Worm (Caenorhabditis elegans): ENCODE data around the gene sri-31.

The sri-31 gene

ce11 chrII:3014196-3014849, 36.5 kb upstream of the sri-31 start, which contains the start of gene C41H7.2:
Gene C41H7.2 (plus strand): TSS chrII:3014817.
- TF ChIP-seq fos-1 (tag; optimal IDR thresholded peaks at IDR 0.05) (peak; percentile 85), crh-2 (tag; optimal IDR thresholded peaks at IDR 0.05) (peak; percentile 4), aly-2 (tag; optimal IDR thresholded peaks at IDR 0.05) (no peak)

- no peak for TF ChIP-seq nhr-129 (tag; optimal IDR thresholded peaks at IDR 0.05)
- TF ChIP-seq sma-9 (GFP tag; optimal IDR thresholded peaks at IDR 0.05), result no peak
- TF ChIP-seq sma-9 (tag; optimal IDR thresholded peaks at IDR 0.05), result no peak
- TF ChIP-seq nhr-77 (tag; optimal IDR thresholded peaks at IDR 0.05), result no peak
- TF ChIP-seq nhr-10 (tag; optimal IDR thresholded peaks at IDR 0.05), result no peak
- no peak for TF ChIP-seq sma-3 (GFP tag; optimal IDR thresholded peaks at IDR 0.05)
- TF ChIP-seq elt-3 (tag; optimal IDR thresholded peaks at IDR 0.05), result no peak
- TF ChIP-seq unc-55 (GFP tag; optimal IDR thresholded peaks at IDR 0.05), result no peak
- no peak for TF ChIP-seq mbf-1 (tag; optimal IDR thresholded peaks at IDR 0.05)
- TF ChIP-seq gmeb-1 (tag; optimal IDR thresholded peaks at IDR 0.05), result no peak
- no peak for TF ChIP-seq blmp-1 (tag; optimal IDR thresholded peaks at IDR 0.05; ENCODE audit: insufficient read depth)
- no peak for TF ChIP-seq R02D3.7 (tag; optimal IDR thresholded peaks at IDR 0.05)
- TF ChIP-seq nhr-21 (tag; optimal IDR thresholded peaks at IDR 0.05), result no peak
- no peak for TF ChIP-seq ztf-4 (tag; optimal IDR thresholded peaks at IDR 0.05)
Measured at ce11 chrII:3019807-3020206, 31.0 kb upstream of the sri-31 start, which contains the start of gene clec-3. Gene clec-3 (minus strand): TSS chrII:3019907.

ce11 chrII:3020899-3021298, 29.9 kb upstream of the sri-31 start:
- no peak for TF ChIP-seq R02D3.7 (tag; optimal IDR thresholded peaks at IDR 0.05)
- TF ChIP-seq ama-1 (optimal IDR thresholded peaks at IDR 0.05), result no peak
- no peak for TF ChIP-seq lin-11 (tag; optimal IDR thresholded peaks at IDR 0.05)
- no peak for TF ChIP-seq peb-1 (tag; optimal IDR thresholded peaks at IDR 0.05)

- no peak for TF ChIP-seq dmd-4 (tag; optimal IDR thresholded peaks at IDR 0.05)
- TF ChIP-seq alr-1 (tag; optimal IDR thresholded peaks at IDR 0.05), result no peak
- TF ChIP-seq ama-1 (optimal IDR thresholded peaks at IDR 0.05), result no peak
- no peak for TF ChIP-seq peb-1 (tag; optimal IDR thresholded peaks at IDR 0.05)
- TF ChIP-seq nhr-21 (tag; optimal IDR thresholded peaks at IDR 0.05), result no peak
- no peak for TF ChIP-seq sem-4 (tag; optimal IDR thresholded peaks at IDR 0.05)
- no peak for TF ChIP-seq F13H6.1 (tag; optimal IDR thresholded peaks at IDR 0.05)
- TF ChIP-seq zag-1 (tag; optimal IDR thresholded peaks at IDR 0.05), result no peak
- no peak for TF ChIP-seq sma-3 (GFP tag; optimal IDR thresholded peaks at IDR 0.05)
- TF ChIP-seq ceh-16 (tag; optimal IDR thresholded peaks at IDR 0.05), result no peak
- no peak for TF ChIP-seq ceh-82 (tag; optimal IDR thresholded peaks at IDR 0.05)
- TF ChIP-seq R02D3.7 (tag; optimal IDR thresholded peaks at IDR 0.05), result no peak
- no peak for TF ChIP-seq gmeb-1 (tag; optimal IDR thresholded peaks at IDR 0.05)
- TF ChIP-seq C34F6.9 (tag; optimal IDR thresholded peaks at IDR 0.05), result no peak
- no peak for TF ChIP-seq nhr-129 (tag; optimal IDR thresholded peaks at IDR 0.05)
- no peak for TF ChIP-seq egl-27 (tag; optimal IDR thresholded peaks at IDR 0.05)
- no peak for TF ChIP-seq mbf-1 (tag; optimal IDR thresholded peaks at IDR 0.05)
Measured at ce11 chrII:3023381-3023935, 27.3 kb upstream of the sri-31 start, which contains the start of gene clec-2. Gene clec-2 (minus strand): TSS chrII:3023431.

- TF ChIP-seq mbf-1 (tag; optimal IDR thresholded peaks at IDR 0.05), result no peak
Measured at ce11 chrII:3024655-3025054, 26.1 kb upstream of the sri-31 start.

ce11 chrII:3028264-3028663, 22.5 kb upstream of the sri-31 start:
- TF ChIP-seq nhr-11 (tag; optimal IDR thresholded peaks at IDR 0.05), result no peak
- peak; percentile 17 for TF ChIP-seq nhr-25 (tag; optimal IDR thresholded peaks at IDR 0.05)
- peak; percentile 6 for TF ChIP-seq blmp-1 (tag; optimal IDR thresholded peaks at IDR 0.05; ENCODE audit: insufficient read depth)
- TF ChIP-seq aly-2 (tag; optimal IDR thresholded peaks at IDR 0.05), result no peak
